Fruit fly (Drosophila melanogaster): ENCODE measurements around the gene pira.

Gene pira

DNA sequence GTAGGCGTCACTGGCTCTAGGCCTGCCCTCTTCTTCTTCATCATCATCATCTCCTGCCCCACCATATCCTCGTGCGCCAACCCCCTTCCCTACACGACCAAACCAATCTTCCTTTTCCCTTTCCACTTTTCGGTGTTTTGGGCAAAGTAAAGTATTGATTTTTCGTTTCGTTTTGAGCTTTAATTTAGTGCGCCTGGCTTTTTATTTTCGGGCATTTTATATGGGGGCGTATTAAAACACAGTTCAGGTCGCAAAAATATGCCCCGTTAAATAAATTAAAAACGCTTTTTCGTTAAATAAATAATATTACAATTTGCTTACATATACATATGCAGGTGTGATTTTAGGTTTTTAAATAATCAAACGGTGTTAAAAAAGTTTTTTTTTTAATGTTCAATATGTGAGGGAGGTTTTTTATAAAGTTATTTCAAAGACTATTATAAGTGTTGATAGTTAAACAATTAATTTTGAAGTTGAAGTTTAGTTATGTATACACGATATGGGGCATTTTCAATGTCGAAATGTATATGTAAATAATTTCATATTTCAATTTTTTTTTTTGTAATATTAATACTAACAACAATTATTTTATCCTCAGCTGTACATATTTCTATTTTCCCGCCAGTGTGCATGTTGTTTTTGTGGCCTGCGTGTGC is 25.5 kb downstream of the pira start (continued):
- TF ChIP-seq CG11902 (GFP tag; optimal IDR thresholded peaks at IDR 0.05) (peak; percentile 47), CG34406 (GFP tag; optimal IDR thresholded peaks at IDR 0.05) (peak; percentile 74), ss (GFP tag; optimal IDR thresholded peaks at IDR 0.05) (no peak), CG6808 (GFP tag; optimal IDR thresholded peaks at IDR 0.05) (no peak), OdsH (GFP tag; optimal IDR thresholded peaks at IDR 0.05) (peak; percentile 57), Blimp-1 (GFP tag; optimal IDR thresholded peaks at IDR 0.05) (no peak), fd59A (GFP tag; optimal IDR thresholded peaks at IDR 0.05) (no peak), topi (GFP tag; optimal IDR thresholded peaks at IDR 0.05) (peak; percentile 65), fkh (GFP tag; optimal IDR thresholded peaks at IDR 0.05) (no peak), Gug (GFP tag; IDR thresholded peaks at IDR 0.05) (peak; percentile 52; the same call in 1 of the 2 replicates), CG11294 (GFP tag; IDR thresholded peaks at IDR 0.05) (no peak; the same call in 1 of the 2 replicates), eg (GFP tag; IDR thresholded peaks at IDR 0.05) (peak; percentile 64; the same call in 1 of the 3 replicates), CG8319 (GFP tag; optimal IDR thresholded peaks at IDR 0.05) (peak; percentile 13), CG15336 (GFP tag; IDR thresholded peaks at IDR 0.05) (peak; percentile 69), spab (GFP tag; optimal IDR thresholded peaks at IDR 0.05) (no peak), acj6 (GFP tag; optimal IDR thresholded peaks at IDR 0.05) (peak; percentile 57)

DNA sequence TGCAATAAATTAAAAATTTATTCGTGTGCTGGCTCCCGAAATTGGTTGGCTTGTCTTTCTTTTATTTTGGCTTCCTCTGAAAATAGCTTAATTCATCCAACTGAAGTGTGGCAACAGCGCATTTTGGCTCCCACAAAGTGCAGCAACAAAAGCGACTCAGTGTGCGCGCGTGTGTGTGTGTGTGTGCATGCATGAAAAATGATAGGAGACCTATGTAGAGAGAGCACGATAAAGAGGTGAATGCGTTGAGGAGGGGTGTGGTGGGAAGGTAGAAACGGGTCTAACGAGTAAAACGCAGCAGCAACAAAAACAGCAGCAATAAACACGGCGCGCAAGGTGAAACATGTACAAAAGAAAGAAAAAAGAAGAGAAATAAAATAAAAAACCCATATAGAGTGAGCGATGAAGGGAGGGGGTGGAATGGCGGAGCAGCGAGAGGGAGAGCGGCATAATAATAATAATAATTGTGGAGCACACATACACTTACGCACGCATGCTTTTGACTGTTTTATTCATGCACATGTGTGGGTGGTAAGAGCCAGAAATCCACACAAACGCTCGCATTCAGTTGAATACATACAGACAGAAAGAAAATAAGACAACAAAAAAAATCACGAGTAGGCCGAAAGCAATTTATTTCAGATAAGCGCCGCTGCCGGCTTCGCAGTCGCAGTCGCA is 26.2 kb downstream of the pira start:
- peak; percentile 89 for TF ChIP-seq vri (GFP tag; optimal IDR thresholded peaks at IDR 0.05)
- TF ChIP-seq Smox (GFP tag; optimal IDR thresholded peaks at IDR 0.05), result peak; percentile 11
- peak; percentile 79 for TF ChIP-seq Eip78C (GFP tag)
- TF ChIP-seq lz (GFP tag; optimal IDR thresholded peaks at IDR 0.05), result no peak
- TF ChIP-seq CG6854 (GFP tag; optimal IDR thresholded peaks at IDR 0.05), result peak; percentile 84
- peak; percentile 76 for TF ChIP-seq CG1621 (tag; optimal IDR thresholded peaks at IDR 0.05)
- no peak for TF ChIP-seq CG4318 (GFP tag; optimal IDR thresholded peaks at IDR 0.05)
- TF ChIP-seq fd85E (GFP tag; optimal IDR thresholded peaks at IDR 0.05), result no peak
- no peak for TF ChIP-seq Ets21C (GFP tag; optimal IDR thresholded peaks at IDR 0.05)
- peak; percentile 86 for TF ChIP-seq CG16779 (tag; optimal IDR thresholded peaks at IDR 0.05)
- peak; percentile 68 for TF ChIP-seq fkh (GFP tag; optimal IDR thresholded peaks at IDR 0.05)
- peak; percentile 62 for TF ChIP-seq CG34406 (GFP tag; optimal IDR thresholded peaks at IDR 0.05)
- peak; percentile 66 for TF ChIP-seq CG8632 (GFP tag; optimal IDR thresholded peaks at IDR 0.05)
- peak; percentile 84 for TF ChIP-seq dsx (GFP tag; optimal IDR thresholded peaks at IDR 0.05; ENCODE audit: poor library complexity, severe bottlenecking)
- TF ChIP-seq esn (GFP tag; optimal IDR thresholded peaks at IDR 0.05), result peak; percentile 12
- TF ChIP-seq acj6 (GFP tag; optimal IDR thresholded peaks at IDR 0.05), result no peak
- peak; percentile 50 for TF ChIP-seq Met (GFP tag; optimal IDR thresholded peaks at IDR 0.05)
- TF ChIP-seq ss (GFP tag; optimal IDR thresholded peaks at IDR 0.05), result peak; percentile 98
- no peak for TF ChIP-seq Hr38 (GFP tag; optimal IDR thresholded peaks at IDR 0.05)
- peak; percentile 76 for TF ChIP-seq fd59A (GFP tag; optimal IDR thresholded peaks at IDR 0.05)
- TF ChIP-seq CG6276 (GFP tag; optimal IDR thresholded peaks at IDR 0.05), result peak; percentile 93
- peak; percentile 43 for TF ChIP-seq topi (GFP tag; optimal IDR thresholded peaks at IDR 0.05)
- TF ChIP-seq Sox14 (GFP tag; optimal IDR thresholded peaks at IDR 0.05), result peak; percentile 75
- TF ChIP-seq Blimp-1 (GFP tag; optimal IDR thresholded peaks at IDR 0.05), result peak; percentile 51
- TF ChIP-seq svp (GFP tag), result peak; percentile 86
- TF ChIP-seq CG32006 (GFP tag; optimal IDR thresholded peaks at IDR 0.05), result peak; percentile 81
- TF ChIP-seq cyc (GFP tag; optimal IDR thresholded peaks at IDR 0.05), result peak; percentile 15
- TF ChIP-seq Hr4 (GFP tag; optimal IDR thresholded peaks at IDR 0.05), result peak; percentile 58
- peak; percentile 49 for TF ChIP-seq CG8319 (GFP tag; optimal IDR thresholded peaks at IDR 0.05)
- TF ChIP-seq CG15336 (GFP tag; IDR thresholded peaks at IDR 0.05), result peak; percentile 89
- no peak for TF ChIP-seq CG31627 (GFP tag; optimal IDR thresholded peaks at IDR 0.05)
- TF ChIP-seq Hr39 (GFP tag; optimal IDR thresholded peaks at IDR 0.05), result peak; percentile 8
- TF ChIP-seq CG11762 (GFP tag; optimal IDR thresholded peaks at IDR 0.05; ENCODE audit: insufficient read depth), result peak; percentile 72
- TF ChIP-seq spab (GFP tag; optimal IDR thresholded peaks at IDR 0.05), result peak; percentile 88
- peak; percentile 77 for TF ChIP-seq achi (GFP tag; optimal IDR thresholded peaks at IDR 0.05)
- TF ChIP-seq Gug (GFP tag; IDR thresholded peaks at IDR 0.05), result peak; percentile 76
- peak; percentile 94 for TF ChIP-seq CG8119 (GFP tag; IDR thresholded peaks at IDR 0.05)
- TF ChIP-seq dac (GFP tag; optimal IDR thresholded peaks at IDR 0.05), result peak; percentile 80
- TF ChIP-seq Eip93F (GFP tag; optimal IDR thresholded peaks at IDR 0.05), result peak; percentile 67
- no peak for TF ChIP-seq Sox15 (GFP tag; optimal IDR thresholded peaks at IDR 0.05)
- no peak for TF ChIP-seq CG11902 (GFP tag; optimal IDR thresholded peaks at IDR 0.05)
- TF ChIP-seq CG6792 (GFP tag; optimal IDR thresholded peaks at IDR 0.05), result peak; percentile 58

Measured in whole organism, prepupa.